Worm (Caenorhabditis elegans) whole organism, late embryonic: Measurements from ENCODE around the gene rom-2.

Experiments used
- C38D4.7 ChIP-seq: fragments of 200-800 bp; sonication (Bioruptor generic); optimal IDR thresholded peaks from 2 replicates; lab custom pipeline; 2018; ENCODE audit warnings: mild to moderate bottlenecking, missing genetic modification characterization, moderate library complexity, missing compliant biosample characterization
- F13H6.1 ChIP-seq: sonication (generic microtip); optimal IDR thresholded peaks from 2 replicates; lab custom pipeline; 2016; ENCODE audit warnings: missing genetic modification characterization, missing compliant biosample characterization
- K02D7.2 ChIP-seq: sonication (generic microtip); optimal IDR thresholded peaks from 2 replicates; lab custom pipeline; 2017; ENCODE audit warnings: mild to moderate bottlenecking, missing genetic modification characterization, missing compliant biosample characterization
- K09A11.1 ChIP-seq: sonication (generic microtip); optimal IDR thresholded peaks from 2 replicates; lab custom pipeline; 2017; ENCODE audit warnings: antibody characterized with exemption, mild to moderate bottlenecking, missing genetic modification characterization, missing compliant biosample characterization; ENCODE audit not compliant: insufficient read depth
- T23F11.4 ChIP-seq: fragments of 200-800 bp; sonication (Bioruptor generic); optimal IDR thresholded peaks from 2 replicates; lab custom pipeline; 2018; ENCODE audit warnings: mild to moderate bottlenecking, missing genetic modification characterization, missing compliant biosample characterization
- Y22D7AL.16 ChIP-seq: sonication (generic microtip); optimal IDR thresholded peaks from 2 replicates; lab custom pipeline; 2016; ENCODE audit warnings: missing genetic modification characterization, missing compliant biosample characterization
- ahr-1 ChIP-seq: sonication (generic microtip); optimal IDR thresholded peaks from 2 replicates; lab custom pipeline; 2016; ENCODE audit warnings: missing genetic modification characterization, missing compliant biosample characterization
- ceh-14 ChIP-seq: sonication (generic microtip); optimal IDR thresholded peaks from 2 replicates; lab custom pipeline; 2016; ENCODE audit warnings: missing genotype, missing genetic modification characterization, missing compliant biosample characterization
- ceh-30 ChIP-seq: fragments of 150-350 bp; optimal IDR thresholded peaks from 2 replicates; lab custom pipeline; 2014; ENCODE audit warnings: missing biosample characterization, missing genetic modification characterization
- ceh-48 ChIP-seq: sonication (generic microtip); optimal IDR thresholded peaks from 2 replicates; lab custom pipeline; 2016; ENCODE audit warnings: missing genetic modification characterization, inconsistent platforms, missing compliant biosample characterization
- dmd-4 ChIP-seq: sonication (generic microtip); optimal IDR thresholded peaks from 2 replicates; lab custom pipeline; 2016; ENCODE audit warnings: borderline replicate concordance, missing genetic modification characterization, missing compliant biosample characterization
- elt-2 ChIP-seq: sonication (generic microtip); optimal IDR thresholded peaks from 2 replicates; lab custom pipeline; 2016; ENCODE audit warnings: missing genetic modification reagents, missing genetic modification characterization, missing compliant biosample characterization
- fkh-10 ChIP-seq: fragments of 150-350 bp; optimal IDR thresholded peaks from 2 replicates; lab custom pipeline; 2014; ENCODE audit warnings: missing biosample characterization, missing genetic modification reagents, missing genetic modification characterization
- hlh-13 ChIP-seq: fragments of 200-800 bp; sonication (Bioruptor generic); optimal IDR thresholded peaks from 2 replicates; lab custom pipeline; 2018; ENCODE audit warnings: mild to moderate bottlenecking, missing genetic modification characterization, missing compliant biosample characterization
- hlh-30 ChIP-seq: sonication (generic microtip); optimal IDR thresholded peaks from 2 replicates; lab custom pipeline; 2017; ENCODE audit warnings: antibody characterized with exemption, missing genetic modification characterization, missing compliant biosample characterization; ENCODE audit not compliant: insufficient read depth
- hlh-8 ChIP-seq: sonication (generic microtip); optimal IDR thresholded peaks from 2 replicates; lab custom pipeline; 2016; ENCODE audit warnings: missing genotype, missing genetic modification characterization, missing compliant biosample characterization
- lim-6 ChIP-seq: sonication (generic microtip); optimal IDR thresholded peaks from 2 replicates; lab custom pipeline; 2016; ENCODE audit warnings: missing genetic modification characterization, missing compliant biosample characterization
- lin-11 ChIP-seq: fragments of 200-800 bp; sonication (Bioruptor generic); optimal IDR thresholded peaks from 2 replicates; lab custom pipeline; 2018; ENCODE audit warnings: mild to moderate bottlenecking, missing genetic modification characterization, missing compliant biosample characterization
- madf-2 ChIP-seq: sonication (generic microtip); optimal IDR thresholded peaks from 2 replicates; lab custom pipeline; 2017; ENCODE audit warnings: missing genetic modification characterization, missing compliant biosample characterization
- mec-3 ChIP-seq: sonication (generic microtip); optimal IDR thresholded peaks from 2 replicates; lab custom pipeline; 2016; ENCODE audit warnings: borderline replicate concordance, missing genetic modification characterization, missing compliant biosample characterization
- nfya-1 ChIP-seq: sonication (generic microtip); optimal IDR thresholded peaks from 2 replicates; lab custom pipeline; 2017; ENCODE audit warnings: missing genetic modification characterization, mild to moderate bottlenecking, missing compliant biosample characterization, antibody characterized with exemption, moderate library complexity
- odd-2 ChIP-seq: sonication (generic microtip); optimal IDR thresholded peaks from 2 replicates; lab custom pipeline; 2017; ENCODE audit warnings: antibody characterized with exemption, mild to moderate bottlenecking, missing genetic modification characterization, missing compliant biosample characterization
- pax-1 ChIP-seq: fragments of 150-350 bp; optimal IDR thresholded peaks from 2 replicates; lab custom pipeline; 2014; ENCODE audit warnings: missing biosample characterization, missing genetic modification characterization
- pros-1 ChIP-seq: fragments of 150-350 bp; optimal IDR thresholded peaks from 2 replicates; lab custom pipeline; 2014; ENCODE audit warnings: missing biosample characterization, missing genetic modification reagents, missing genetic modification characterization
- ref-2 ChIP-seq: sonication (generic microtip); optimal IDR thresholded peaks from 2 replicates; lab custom pipeline; 2016; ENCODE audit warnings: missing genetic modification characterization, missing compliant biosample characterization
- sdc-2 ChIP-seq: sonication (generic microtip); optimal IDR thresholded peaks from 2 replicates; lab custom pipeline; 2016; ENCODE audit warnings: missing genotype, missing genetic modification characterization, missing compliant biosample characterization
- sox-4 ChIP-seq: sonication (generic microtip); optimal IDR thresholded peaks from 2 replicates; lab custom pipeline; 2017; ENCODE audit warnings: mild to moderate bottlenecking, missing genetic modification characterization, inconsistent platforms, missing compliant biosample characterization
- tbx-2 ChIP-seq: sonication (generic microtip); optimal IDR thresholded peaks from 2 replicates; lab custom pipeline; 2016; ENCODE audit warnings: missing genetic modification characterization, missing compliant biosample characterization
- unc-42 ChIP-seq: sonication (generic microtip); optimal IDR thresholded peaks from 2 replicates; lab custom pipeline; 2016; ENCODE audit warnings: missing genotype, missing genetic modification characterization, missing compliant biosample characterization
- unc-55 ChIP-seq: sonication (generic microtip); optimal IDR thresholded peaks from 2 replicates; lab custom pipeline; 2017; ENCODE audit warnings: missing biosample characterization, missing genetic modification reagents, missing genetic modification characterization
- zip-5 ChIP-seq: sonication (generic microtip); optimal IDR thresholded peaks from 2 replicates; lab custom pipeline; 2016; ENCODE audit warnings: missing genetic modification characterization, missing compliant biosample characterization

The rom-2 gene

DNA sequence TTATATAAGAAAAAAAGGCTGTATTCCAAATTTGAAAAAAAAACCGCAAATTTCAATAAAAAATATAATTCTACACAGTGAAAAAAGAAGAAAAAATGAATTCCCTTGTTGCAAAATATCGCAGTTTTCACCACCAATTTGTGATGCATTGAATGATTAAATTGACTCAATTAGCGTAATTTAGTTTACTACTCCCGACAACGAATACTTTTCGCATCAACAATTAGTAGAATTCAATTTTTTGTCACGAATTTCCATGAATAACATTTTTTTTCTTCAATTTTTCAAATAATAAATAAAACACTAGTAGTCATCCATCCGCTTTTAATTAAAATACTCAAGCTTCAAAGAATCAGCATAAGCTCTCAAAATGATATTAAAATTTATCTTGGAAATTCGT lies 10.1 kb downstream of the rom-2 start:
- peak; percentile 91 for TF ChIP-seq unc-42
- no peak for TF ChIP-seq lin-11
- TF ChIP-seq, all 69 proteins: peak for 1

DNA sequence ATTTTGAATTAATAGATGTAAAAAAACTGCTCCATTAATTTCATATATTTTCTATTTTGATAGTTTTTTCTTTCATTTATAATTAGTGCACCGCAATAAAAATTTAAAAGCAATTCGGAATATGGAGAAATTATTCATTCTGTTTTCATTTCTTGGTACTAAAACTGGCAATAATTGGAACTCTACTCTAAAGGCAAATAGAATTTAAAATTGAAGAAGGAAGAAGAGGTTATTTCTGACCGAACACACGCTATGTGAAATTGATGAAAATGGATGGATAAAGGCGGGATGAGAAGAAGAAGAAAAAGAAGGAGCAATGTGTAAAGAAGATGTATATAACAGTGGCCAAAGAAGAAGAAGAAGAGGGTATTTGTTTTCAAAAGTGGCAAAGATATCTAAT lies 12.2 kb downstream of the rom-2 start:
- TF ChIP-seq unc-55 (no peak), unc-42 (peak; percentile 57), hlh-8 (no peak), ceh-14 (tag; lab: Kevin White, UChicago) (peak; percentile 13), sox-4 (no peak)

DNA sequence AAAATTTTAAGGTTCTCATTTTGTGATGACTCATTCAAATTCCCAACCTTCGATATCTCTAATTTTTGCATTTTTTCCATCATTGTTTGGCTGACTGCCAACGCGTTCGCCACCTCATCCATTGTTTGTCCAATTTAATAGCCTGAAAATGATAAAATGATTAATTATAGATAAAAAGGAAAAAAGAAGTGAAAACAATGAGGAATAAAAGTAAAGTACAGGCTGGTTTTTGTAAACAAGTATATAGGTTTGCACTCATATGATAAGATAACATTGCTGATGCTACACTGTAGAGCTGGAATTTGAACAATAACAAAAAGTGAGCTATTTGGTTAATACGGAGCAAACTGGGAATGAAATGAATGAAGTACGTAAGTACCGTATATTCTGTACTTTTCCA lies 13.2 kb downstream of the rom-2 start, which contains the start of gene C48B4.3:
TSS of gene C48B4.3 (minus strand) at position 149 of the 400 bp plus-strand sequence.
- TF ChIP-seq fkh-10: no peak
- no peak for TF ChIP-seq hlh-30 (tag; lab: Kevin White, UChicago)
- TF ChIP-seq lin-11: no peak
- TF ChIP-seq dmd-4 (tag; lab: Kevin White, UChicago): no peak
- peak; percentile 16 for TF ChIP-seq elt-2

DNA sequence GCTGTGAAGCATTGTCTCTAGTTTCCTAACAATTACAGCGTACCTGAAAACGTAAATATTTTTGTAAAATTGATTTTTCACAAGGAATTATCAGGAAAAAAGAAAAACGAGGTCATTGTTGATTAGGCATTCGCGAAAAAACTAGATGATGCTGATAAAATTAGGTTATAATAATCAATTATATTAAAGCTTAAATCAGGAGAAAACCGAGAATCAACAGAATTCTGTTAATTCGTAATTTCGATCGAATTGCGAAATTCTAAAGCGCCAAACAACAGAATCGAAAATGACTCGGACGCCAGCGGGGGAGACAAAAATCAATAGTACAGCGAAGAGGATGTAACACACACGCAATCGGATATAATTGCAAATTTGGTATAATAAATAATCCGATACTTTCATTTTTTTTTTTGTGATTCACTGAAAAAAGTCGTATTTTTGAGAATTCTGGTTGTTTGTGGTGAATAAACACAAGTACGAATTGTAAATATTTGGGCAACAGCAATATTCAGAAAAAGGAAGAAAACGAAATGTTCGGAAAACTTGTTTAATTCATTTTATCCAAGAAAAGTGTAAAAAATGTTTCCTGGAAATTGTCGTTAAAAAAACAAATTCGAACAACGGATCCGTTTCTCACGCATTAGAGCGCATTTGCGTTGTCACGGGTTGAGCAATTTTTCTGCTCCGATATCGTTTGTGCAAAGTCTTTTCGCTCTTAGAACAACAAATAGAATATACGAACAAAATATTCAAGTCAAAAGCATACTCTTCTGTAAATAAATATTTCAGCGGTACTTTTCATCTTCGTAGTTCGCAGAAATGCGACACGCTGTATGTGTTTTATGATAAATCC lies 15.2 kb downstream of the rom-2 start, which contains the start of gene ced-7:
TSS of gene ced-7 (minus strand) at position 51 of the 853 bp plus-strand sequence.
- TF ChIP-seq pax-1 (tag; lab: Kevin White, UChicago): no peak
- TF ChIP-seq hlh-30 (tag; lab: Kevin White, UChicago): peak; percentile 84

DNA sequence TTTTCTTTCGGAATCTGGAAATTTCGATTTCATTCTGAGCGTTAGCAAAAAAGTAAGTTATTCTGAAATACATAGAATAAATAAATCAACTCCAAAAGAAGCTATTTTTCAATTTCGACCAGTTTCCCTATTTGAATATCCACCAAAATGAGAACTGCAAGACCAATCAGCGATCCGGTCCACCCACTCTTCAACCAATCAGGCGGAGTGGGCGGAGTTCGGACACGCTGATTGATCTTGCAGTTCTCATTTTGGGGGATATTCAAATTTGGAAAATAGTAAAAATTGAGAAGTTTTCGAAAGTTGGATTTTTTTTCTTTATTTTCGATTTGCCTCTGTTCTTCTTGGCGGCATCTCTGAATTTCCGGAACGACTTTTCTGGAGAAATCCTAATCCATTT lies 24.6 kb downstream of the rom-2 start:
- TF ChIP-seq Y22D7AL.16 (no peak), madf-2 (tag; lab: Kevin White, UChicago) (no peak), nfya-1 (peak; percentile 99), ceh-48 (tag; lab: Kevin White, UChicago) (no peak)

DNA sequence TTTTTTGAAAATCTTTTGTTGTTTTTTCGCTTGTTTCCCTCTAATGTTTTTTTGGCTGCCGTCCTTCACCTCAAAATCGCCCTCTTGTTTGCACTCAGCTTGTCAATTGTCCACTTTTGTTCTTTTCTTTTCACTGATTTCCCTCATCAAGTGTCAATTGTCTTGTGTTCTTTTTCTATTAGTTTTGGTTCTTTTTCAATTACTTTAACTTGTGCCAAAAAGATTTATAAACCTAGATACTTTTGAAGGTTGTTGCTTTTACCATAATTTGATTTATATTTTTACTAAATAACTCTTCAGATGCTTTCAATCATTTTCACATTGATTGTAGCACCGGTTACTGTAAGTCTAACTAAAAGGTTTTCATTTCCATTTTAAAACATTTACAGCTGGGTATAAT lies 27.0 kb downstream of the rom-2 start, which contains the start of gene C48B4.13:
TSS of gene C48B4.13 (plus strand) at position 301 of the 400 bp plus-strand sequence.
- no peak for TF ChIP-seq ceh-30 (tag; lab: Kevin White, UChicago)
- TF ChIP-seq hlh-13 (GFP tag; lab: Kevin White, UChicago): no peak
- TF ChIP-seq tbx-2: no peak
- no peak for TF ChIP-seq C38D4.7
- no peak for TF ChIP-seq lim-6
- no peak for TF ChIP-seq madf-2 (tag; lab: Kevin White, UChicago)
- no peak for TF ChIP-seq K09A11.1
- TF ChIP-seq lin-11: no peak
- TF ChIP-seq, all 69 proteins: peak for 0

DNA sequence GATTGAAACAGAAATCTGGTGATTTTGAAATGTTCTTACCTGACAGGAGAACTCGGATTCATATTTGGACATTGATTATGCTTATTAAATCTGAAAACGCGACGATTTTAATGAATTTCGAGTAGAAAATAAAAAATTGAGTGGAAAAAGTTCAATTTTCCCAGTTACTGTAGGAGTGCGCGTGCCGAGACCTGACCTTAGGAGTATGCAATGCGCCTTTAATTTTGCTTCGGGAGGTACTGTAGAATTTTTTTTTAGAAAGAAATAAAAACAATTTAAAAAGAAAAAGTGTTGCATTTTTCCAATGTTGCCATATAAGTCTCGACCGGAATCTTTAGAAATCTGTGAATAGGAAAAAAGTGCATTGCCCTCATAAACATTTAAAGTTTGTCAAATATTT lies 29.5 kb downstream of the rom-2 start, which contains the start of gene C48B4.11:
TSS of gene C48B4.11 (minus strand) at position 143 of the 400 bp plus-strand sequence.
- TF ChIP-seq hlh-30 (tag; lab: Kevin White, UChicago) (no peak), ahr-1 (tag; lab: Kevin White, UChicago) (no peak), pax-1 (tag; lab: Kevin White, UChicago) (no peak), nfya-1 (no peak), Y22D7AL.16 (no peak), ceh-14 (tag; lab: Kevin White, UChicago) (no peak), madf-2 (tag; lab: Kevin White, UChicago) (no peak), odd-2 (tag; lab: Kevin White, UChicago) (no peak), hlh-8 (no peak), pros-1 (tag; lab: Kevin White, UChicago) (no peak), F13H6.1 (no peak), K02D7.2 (tag; lab: Kevin White, UChicago) (no peak), mec-3 (no peak), fkh-10 (no peak), T23F11.4 (GFP tag; lab: Kevin White, UChicago) (no peak), zip-5 (no peak), sdc-2 (tag; lab: Kevin White, UChicago) (no peak), ref-2 (tag; lab: Kevin White, UChicago) (no peak), dmd-4 (tag; lab: Kevin White, UChicago) (no peak), K09A11.1 (no peak)
- TF ChIP-seq, all 69 proteins: peak for 0
